Fruit fly (Drosophila melanogaster) whole organism, embryonic: Measurements from ENCODE around the gene Nagk.

Source experiments
- ATbp ChIP-seq: fragments of 200-800 bp; sonication (Bioruptor generic); optimal IDR thresholded peaks from 2 replicates; lab custom pipeline; 2017; ENCODE audit warnings: missing biosample characterization, mild to moderate bottlenecking, missing genetic modification characterization, missing genetic modification reagents
- Awh ChIP-seq: fragments of 200-800 bp; sonication (Bioruptor generic); IDR thresholded peaks from 2 replicates; pipeline ENCODE4, ENCODE4 v1.3.6; 2022; ENCODE audit warnings: missing biosample characterization, missing genetic modification characterization
- BEAF-32 ChIP-seq: fragments of 200-800 bp; sonication (Bioruptor generic); optimal IDR thresholded peaks from 3 replicates; lab custom pipeline; 2017; ENCODE audit warnings: missing biosample characterization, missing genetic modification characterization, mild to moderate bottlenecking, moderate library complexity, missing genetic modification reagents
- CG10209 ChIP-seq: fragments of 200-800 bp; sonication (Bioruptor generic); optimal IDR thresholded peaks from 3 replicates; lab custom pipeline; 2017; ENCODE audit warnings: missing biosample characterization, mild to moderate bottlenecking, missing genetic modification characterization, missing genetic modification reagents
- CG11398 ChIP-seq: fragments of 200-800 bp; sonication (Bioruptor generic); optimal IDR thresholded peaks from 2 replicates; lab custom pipeline; 2016; ENCODE audit warnings: missing biosample characterization, missing genetic modification characterization
- CG12219 ChIP-seq: fragments of 200-800 bp; sonication (Bioruptor generic); optimal IDR thresholded peaks from 3 replicates; lab custom pipeline; 2018; ENCODE audit warnings: missing biosample characterization, mild to moderate bottlenecking, missing genetic modification characterization
- CG12942 ChIP-seq: fragments of 200-800 bp; sonication (Bioruptor generic); optimal IDR thresholded peaks from 3 replicates; lab custom pipeline; 2016; ENCODE audit warnings: missing biosample characterization, missing genetic modification characterization
- CG14441 ChIP-seq: fragments of 200-800 bp; sonication (Bioruptor generic); IDR thresholded peaks from 2 replicates; pipeline ENCODE4 v1.3.6; 2022; ENCODE audit warnings: missing biosample characterization, missing genetic modification characterization
- CG14710 ChIP-seq: fragments of 200-800 bp; sonication (Bioruptor generic); optimal IDR thresholded peaks from 3 replicates; lab custom pipeline; 2019; ENCODE audit warnings: missing biosample characterization, mild to moderate bottlenecking, missing genetic modification characterization, moderate library complexity
- CG15514 ChIP-seq: fragments of 200-800 bp; sonication (Bioruptor generic); optimal IDR thresholded peaks from 3 replicates; lab custom pipeline; 2017; ENCODE audit warnings: missing biosample characterization, missing genetic modification characterization, mild to moderate bottlenecking, moderate library complexity, missing genetic modification reagents
- CG15696 ChIP-seq: fragments of 200-800 bp; sonication (Bioruptor generic); optimal IDR thresholded peaks from 2 replicates; lab custom pipeline; 2019; ENCODE audit warnings: missing biosample characterization, mild to moderate bottlenecking, missing genetic modification characterization, moderate library complexity
- CG17802 ChIP-seq: fragments of 200-800 bp; sonication (Bioruptor generic); optimal IDR thresholded peaks from 2 replicates; lab custom pipeline; 2018; ENCODE audit warnings: missing biosample characterization, mild to moderate bottlenecking, missing genetic modification characterization, moderate library complexity
- CG1832 ChIP-seq: fragments of 200-800 bp; sonication (Bioruptor generic); optimal IDR thresholded peaks from 2 replicates; lab custom pipeline; 2017; ENCODE audit warnings: missing biosample characterization, mild to moderate bottlenecking, missing genetic modification characterization, inconsistent platforms
- CG2120 ChIP-seq: fragments of 200-800 bp; sonication (Bioruptor generic); optimal IDR thresholded peaks from 3 replicates; lab custom pipeline; 2016; ENCODE audit warnings: missing biosample characterization, missing genetic modification characterization
- CG2712 ChIP-seq: fragments of 200-800 bp; optimal IDR thresholded peaks from 3 replicates; lab custom pipeline; 2019; ENCODE audit warnings: missing biosample characterization, mild to moderate bottlenecking, missing genetic modification characterization, moderate library complexity
- CG30403 ChIP-seq: fragments of 200-800 bp; sonication (Bioruptor generic); optimal IDR thresholded peaks from 3 replicates; lab custom pipeline; 2016; ENCODE audit warnings: missing biosample characterization, missing genetic modification characterization
- CG3281 ChIP-seq: fragments of 200-800 bp; sonication (Bioruptor generic); optimal IDR thresholded peaks from 3 replicates; lab custom pipeline; 2017; ENCODE audit warnings: missing biosample characterization, mild to moderate bottlenecking, missing genetic modification characterization
- CG34224 ChIP-seq: fragments of 200-800 bp; sonication (Bioruptor generic); IDR thresholded peaks from 3 replicates; pipeline ENCODE4 v1.3.6; 2022; ENCODE audit warnings: missing biosample characterization, missing genetic modification characterization; ENCODE audit not compliant: partially characterized antibody
- CG3838 ChIP-seq: fragments of 200-800 bp; sonication (Bioruptor generic); optimal IDR thresholded peaks from 3 replicates; lab custom pipeline; 2016; ENCODE audit warnings: missing biosample characterization, missing genetic modification characterization
- CG6689 ChIP-seq: fragments of 200-800 bp; sonication (Bioruptor generic); IDR thresholded peaks from 2 replicates; pipeline ENCODE4 v1.3.6; 2022; ENCODE audit warnings: missing biosample characterization, missing genetic modification characterization
- CG6791 ChIP-seq: fragments of 200-800 bp; sonication (Bioruptor generic); IDR thresholded peaks from 3 replicates; pipeline ENCODE4 v1.3.6; 2022; ENCODE audit warnings: missing biosample characterization, missing genetic modification characterization; ENCODE audit not compliant: partially characterized antibody
- CG7271 ChIP-seq: fragments of 200-800 bp; sonication (Bioruptor generic); optimal IDR thresholded peaks from 2 replicates; lab custom pipeline; 2018; ENCODE audit warnings: missing biosample characterization, mild to moderate bottlenecking, missing genetic modification characterization, moderate library complexity
- CG8089 ChIP-seq: fragments of 200-800 bp; sonication (Bioruptor generic); optimal IDR thresholded peaks from 3 replicates; lab custom pipeline; 2016; ENCODE audit warnings: missing biosample characterization, missing genetic modification characterization
- CG8290 ChIP-seq, 3 experiments: fragments of 200-800 bp; sonication (Bioruptor generic); optimal IDR thresholded peaks; 2 replicates each; lab custom pipeline; 2016 to 2019; ENCODE audit warnings: missing biosample characterization in 3 of 3, missing genetic modification characterization in 3 of 3, mild to moderate bottlenecking in 2 of 3, moderate library complexity in 1 of 3
- CG8924 ChIP-seq: fragments of 200-800 bp; optimal IDR thresholded peaks from 3 replicates; lab custom pipeline; 2019; ENCODE audit warnings: missing biosample characterization, mild to moderate bottlenecking, missing genetic modification characterization, moderate library complexity
- CG8944 ChIP-seq: fragments of 200-800 bp; sonication (Bioruptor generic); optimal IDR thresholded peaks from 3 replicates; lab custom pipeline; 2016; ENCODE audit warnings: missing biosample characterization, missing genetic modification characterization
- CG9609 ChIP-seq: fragments of 200-800 bp; sonication (Bioruptor generic); optimal IDR thresholded peaks from 3 replicates; lab custom pipeline; 2016; ENCODE audit warnings: missing biosample characterization, missing genetic modification characterization
- CG9817 ChIP-seq: fragments of 200-800 bp; sonication (Bioruptor generic); optimal IDR thresholded peaks from 2 replicates; lab custom pipeline; 2018; ENCODE audit warnings: missing biosample characterization, mild to moderate bottlenecking, missing genetic modification characterization, moderate library complexity
- Dbx ChIP-seq: fragments of 200-800 bp; sonication (Bioruptor generic); IDR thresholded peaks from 3 replicates; pipeline ENCODE4 v1.3.6; 2022; ENCODE audit warnings: missing biosample characterization, missing genetic modification characterization
- Deaf1 ChIP-seq: fragments of 200-800 bp; optimal IDR thresholded peaks from 3 replicates; lab custom pipeline; 2019; ENCODE audit warnings: missing biosample characterization, mild to moderate bottlenecking, missing genetic modification characterization, moderate library complexity
- Dll ChIP-seq: fragments of 200-800 bp; sonication (Bioruptor generic); IDR thresholded peaks from 4 replicates; pipeline ENCODE4 v1.3.6; 2022; ENCODE audit warnings: missing biosample characterization, missing genetic modification characterization; ENCODE audit not compliant: partially characterized antibody
- Doc3 ChIP-seq: fragments of 200-800 bp; sonication (Bioruptor generic); IDR thresholded peaks from 3 replicates; pipeline ENCODE4 v1.3.6; 2022; ENCODE audit warnings: missing biosample characterization, missing genetic modification characterization; ENCODE audit not compliant: partially characterized antibody
- Fer3 ChIP-seq: fragments of 200-800 bp; sonication (Bioruptor generic); optimal IDR thresholded peaks from 2 replicates; lab custom pipeline; 2018; ENCODE audit warnings: missing biosample characterization, mild to moderate bottlenecking, missing genetic modification characterization, moderate library complexity
- Gsc ChIP-seq: fragments of 200-800 bp; sonication (Bioruptor generic); IDR thresholded peaks from 2 replicates; pipeline ENCODE4 v1.3.6; 2022; ENCODE audit warnings: missing biosample characterization, missing genetic modification characterization
- Hr39 ChIP-seq: fragments of >200 bp; optimal IDR thresholded peaks from 2 replicates; lab custom pipeline; 2017
- Hr78 ChIP-seq, 2 experiments: fragments of 200-800 bp in 1 of 2; fragments of >200 bp in 1 of 2; sonication (Bioruptor generic) in 1 of 2; optimal IDR thresholded peaks; 2 replicates each; lab custom pipeline; 2017 to 2019; ENCODE audit warnings: missing biosample characterization in 2 of 2, missing genetic modification characterization in 2 of 2, mild to moderate bottlenecking in 1 of 2, moderate library complexity in 1 of 2
- Sry-δ ChIP-seq: fragments of 200-800 bp; sonication (Bioruptor generic); optimal IDR thresholded peaks from 2 replicates; lab custom pipeline; 2016; ENCODE audit warnings: missing biosample characterization, missing genetic modification characterization
- Usf ChIP-seq: fragments of 200-800 bp; sonication (Bioruptor generic); optimal IDR thresholded peaks from 2 replicates; lab custom pipeline; 2017; ENCODE audit warnings: missing genotype, missing biosample characterization, missing genetic modification characterization
- amos ChIP-seq: fragments of 200-800 bp; sonication (Bioruptor generic); IDR thresholded peaks from 2 replicates; pipeline ENCODE4 v1.3.6; 2022; ENCODE audit warnings: missing biosample characterization, missing genetic modification characterization; ENCODE audit not compliant: partially characterized antibody
- aop ChIP-seq: fragments of 200-800 bp; sonication (Bioruptor generic); IDR thresholded peaks from 2 replicates; pipeline ENCODE4 v1.3.6; 2022; ENCODE audit warnings: missing biosample characterization, missing genetic modification characterization
- gce ChIP-seq: fragments of 200-800 bp; sonication (Bioruptor generic); IDR thresholded peaks from 3 replicates; pipeline ENCODE4 v1.3.6; 2022; ENCODE audit warnings: missing biosample characterization, missing genetic modification characterization
- gcm2 ChIP-seq: fragments of 200-800 bp; sonication (Bioruptor generic); optimal IDR thresholded peaks from 2 replicates; lab custom pipeline; 2016; ENCODE audit warnings: missing biosample characterization, missing genetic modification characterization
- lab ChIP-seq: fragments of 200-800 bp; sonication (Bioruptor generic); optimal IDR thresholded peaks from 3 replicates; lab custom pipeline; 2017; ENCODE audit warnings: missing biosample characterization, missing genetic modification characterization, mild to moderate bottlenecking, moderate library complexity, missing genetic modification reagents
- lmd ChIP-seq: fragments of 200-800 bp; sonication (Bioruptor generic); IDR thresholded peaks from 2 replicates; pipeline ENCODE4 v1.3.6; 2022; ENCODE audit warnings: missing biosample characterization, missing genetic modification characterization
- sens ChIP-seq: fragments of 200-800 bp; sonication (Bioruptor generic); peaks from one replicate; lab custom pipeline; 2016; ENCODE audit warnings: missing biosample characterization, missing genetic modification characterization
- sug ChIP-seq: fragments of 200-800 bp; optimal IDR thresholded peaks from 2 replicates; lab custom pipeline; 2019; ENCODE audit warnings: missing biosample characterization, mild to moderate bottlenecking, missing genetic modification characterization, moderate library complexity
- tio ChIP-seq: fragments of 200-800 bp; sonication (Bioruptor generic); optimal IDR thresholded peaks from 2 replicates; lab custom pipeline; 2017; ENCODE audit warnings: missing biosample characterization, missing genetic modification characterization, inconsistent platforms
- unpg ChIP-seq: fragments of 200-800 bp; sonication (Bioruptor generic); optimal IDR thresholded peaks from 3 replicates; lab custom pipeline; 2018; ENCODE audit warnings: missing biosample characterization, mild to moderate bottlenecking, missing genetic modification characterization, moderate library complexity
- zfh2 ChIP-seq: fragments of 200-800 bp; sonication (Bioruptor generic); optimal IDR thresholded peaks from 2 replicates; lab custom pipeline; 2016; ENCODE audit warnings: missing biosample characterization, missing genetic modification characterization

Nagk gene

DNA sequence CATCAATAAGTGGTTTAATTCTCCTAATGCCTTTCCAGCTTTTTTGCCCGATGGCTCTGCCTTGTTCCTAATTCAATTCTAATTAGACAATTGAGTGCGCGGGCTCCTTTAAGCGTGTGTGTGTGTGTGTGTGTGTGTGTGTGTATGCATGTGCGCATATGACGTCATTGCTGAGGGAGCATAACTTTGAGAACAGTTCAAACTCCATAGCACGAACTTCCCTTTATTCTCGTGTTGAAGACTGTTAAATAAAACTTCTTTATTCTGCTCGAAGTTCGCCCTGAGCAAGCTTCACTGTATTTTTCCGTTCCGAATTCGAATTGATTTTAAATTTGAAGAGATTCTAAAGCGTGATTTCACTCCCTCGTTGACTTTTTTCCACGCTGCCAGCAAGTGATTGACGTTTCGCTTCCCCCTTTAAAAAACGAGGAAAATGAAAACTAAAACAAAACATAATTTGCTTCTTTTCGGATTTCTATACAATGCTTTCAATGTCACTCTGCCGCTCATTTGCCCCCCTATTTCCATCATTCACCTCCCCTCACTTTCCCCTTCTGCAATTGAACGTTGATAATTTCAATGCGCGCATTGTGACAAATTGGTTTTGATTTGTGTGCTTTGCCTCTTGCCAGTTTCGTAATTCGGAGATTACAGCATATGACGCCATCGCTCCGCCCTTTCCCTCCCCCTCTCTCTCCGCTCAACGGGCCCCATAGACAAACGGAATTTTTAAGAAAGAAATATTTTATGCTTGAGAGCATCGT is 50.6 kb downstream of the Nagk start (continued):
- peak; percentile 41 for TF ChIP-seq CG15514 (GFP tag; lab: Kevin White, UChicago)
- TF ChIP-seq zfh2 (GFP tag; lab: Kevin White, UChicago), result peak; percentile 6
- no peak for TF ChIP-seq Sry-δ (GFP tag; lab: Kevin White, UChicago)
- TF ChIP-seq sug (tag; lab: Kevin White, UChicago), result peak; percentile 48
- TF ChIP-seq Hr78 (GFP tag; optimal IDR thresholded peaks at IDR 0.05; lab: Kevin White, UChicago), result no peak
- no peak for TF ChIP-seq CG14710 (tag; lab: Kevin White, UChicago)
- TF ChIP-seq CG7271, result no peak
- TF ChIP-seq CG9817 (tag; lab: Kevin White, UChicago), result peak; percentile 46
- TF ChIP-seq unpg, result peak; percentile 44
- TF ChIP-seq CG3281, result no peak
- TF ChIP-seq CG34224 (GFP tag; lab: Robert Waterston, UW), result no peak
- no peak for TF ChIP-seq Gsc (GFP tag; lab: Robert Waterston, UW)
- no peak for TF ChIP-seq CG6689 (GFP tag; lab: Robert Waterston, UW)
- TF ChIP-seq CG17802 (tag; lab: Kevin White, UChicago), result no peak
- no peak for TF ChIP-seq CG9609
- TF ChIP-seq CG8290 (GFP tag; optimal IDR thresholded peaks at IDR 0.05; lab: Kevin White, UChicago), result no peak
- peak in 1 of 2 experiments; percentile 53 for TF ChIP-seq CG8290 (tag; optimal IDR thresholded peaks at IDR 0.05; lab: Kevin White, UChicago)
- no peak for TF ChIP-seq CG1832 (GFP tag; lab: Kevin White, UChicago)
- no peak for TF ChIP-seq Awh (GFP tag; lab: Robert Waterston, UW)
- no peak for TF ChIP-seq Dbx (GFP tag; lab: Robert Waterston, UW)
- peak; percentile 1 for TF ChIP-seq CG30403 (GFP tag; lab: Kevin White, UChicago)
- no peak for TF ChIP-seq lmd
- TF ChIP-seq Fer3 (tag; lab: Kevin White, UChicago), result peak; percentile 25
- peak; percentile 8 for TF ChIP-seq CG10209 (GFP tag; lab: Kevin White, UChicago)
- no peak for TF ChIP-seq Hr39 (lab: Kevin White, UChicago)
- peak; percentile 7 for TF ChIP-seq CG15696 (tag; lab: Kevin White, UChicago)
- TF ChIP-seq Doc3 (GFP tag; lab: Robert Waterston, UW), result no peak
- no peak for TF ChIP-seq gcm2 (GFP tag; lab: Kevin White, UChicago)
- TF ChIP-seq CG14441 (GFP tag; lab: Robert Waterston, UW), result no peak
- no peak for TF ChIP-seq CG6791 (GFP tag; lab: Robert Waterston, UW)
- no peak for TF ChIP-seq amos
- TF ChIP-seq CG8089 (GFP tag; lab: Kevin White, UChicago), result no peak
- no peak for TF ChIP-seq CG11398 (GFP tag; lab: Kevin White, UChicago)
- peak; percentile 6 for TF ChIP-seq CG2712
- no peak for TF ChIP-seq CG3838 (GFP tag; lab: Kevin White, UChicago)
- TF ChIP-seq Usf (GFP tag; lab: Kevin White, UChicago), result no peak
- no peak for TF ChIP-seq Deaf1 (tag; lab: Kevin White, UChicago)
- TF ChIP-seq CG8944 (GFP tag; lab: Kevin White, UChicago), result no peak
- TF ChIP-seq ATbp (GFP tag; lab: Kevin White, UChicago), result no peak
- TF ChIP-seq aop, result no peak
- TF ChIP-seq sens (GFP tag; lab: Kevin White, UChicago), result peak; percentile 74
- no peak for TF ChIP-seq BEAF-32 (GFP tag; lab: Kevin White, UChicago)
- peak; percentile 61 for TF ChIP-seq CG2120 (GFP tag; lab: Kevin White, UChicago)
- TF ChIP-seq CG12219 (GFP tag; lab: Kevin White, UChicago), result peak; percentile 1
- peak; percentile 14 for TF ChIP-seq CG8924
- TF ChIP-seq Dll (GFP tag; lab: Robert Waterston, UW), result no peak
- TF ChIP-seq gce (GFP tag; lab: Robert Waterston, UW), result no peak
- TF ChIP-seq CG12942 (GFP tag; lab: Kevin White, UChicago), result no peak
- TF ChIP-seq lab (GFP tag; lab: Kevin White, UChicago), result peak; percentile 45
- TF ChIP-seq tio (GFP tag; lab: Kevin White, UChicago), result no peak
